Worm (Caenorhabditis elegans) whole organism, L2 larva: Measurements from ENCODE around the gene F57A8.1.

Experiments used
- nhr-23 ChIP-seq: fragments of 150-350 bp; optimal IDR thresholded peaks from 2 replicates; lab custom pipeline; 2014; ENCODE audit warnings: missing biosample characterization, missing genetic modification reagents, missing genetic modification characterization
- zag-1 ChIP-seq: fragments of 150-350 bp; optimal IDR thresholded peaks from 2 replicates; lab custom pipeline; 2014; ENCODE audit warnings: missing biosample characterization, missing genetic modification characterization

- TF ChIP-seq nhr-23 (tag; lab: Kevin White, UChicago) (no peak), zag-1 (tag; lab: Kevin White, UChicago) (no peak)
Measured at ce11 chrV:10036275-10036674, 865 bp upstream of the F57A8.1 start, which contains the start of gene T06E8.2.
